Fruit fly (Drosophila melanogaster): Measurements from ENCODE around the gene CG4116.
A peak's percentile ranks its signal among the peaks of the same experiment; 100 is the strongest.

CG4116 gene

DNA sequence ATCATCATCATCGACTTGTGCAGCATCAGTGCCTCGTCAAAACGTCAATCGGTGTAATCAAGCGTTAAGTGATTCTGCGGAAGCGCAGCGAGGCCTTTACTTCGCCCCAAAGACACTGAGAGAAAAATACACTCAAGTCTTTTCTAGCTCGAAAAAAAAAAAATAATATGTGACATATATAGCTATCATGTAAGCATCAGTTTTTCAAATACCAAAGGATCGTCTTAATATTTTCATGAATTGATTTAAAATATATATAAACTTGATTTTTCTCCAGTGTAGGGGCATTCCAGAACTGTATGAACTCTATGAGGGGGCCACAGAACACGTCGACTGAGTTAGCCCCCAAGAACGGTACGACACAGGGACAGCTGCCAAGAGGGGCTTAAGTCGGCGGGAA, 27.6 kb downstream of the CG4116 start (continued):
- no peak for TF ChIP-seq HmgD (GFP tag; optimal IDR thresholded peaks at IDR 0.05)
- no peak for TF ChIP-seq Bteb2 (GFP tag; optimal IDR thresholded peaks at IDR 0.05)
- no peak for TF ChIP-seq gro (GFP tag; optimal IDR thresholded peaks at IDR 0.05)
- TF ChIP-seq CG12769 (tag; optimal IDR thresholded peaks at IDR 0.05): no peak
- TF ChIP-seq CG17829 (tag; optimal IDR thresholded peaks at IDR 0.05): peak; percentile 54
- TF ChIP-seq CG7963 (GFP tag; IDR thresholded peaks at IDR 0.05; ENCODE audit: partially characterized antibody): no peak
- TF ChIP-seq CG15073 (GFP tag; optimal IDR thresholded peaks at IDR 0.05): no peak
- no peak for TF ChIP-seq ash1 (GFP tag; optimal IDR thresholded peaks at IDR 0.05)
- no peak for TF ChIP-seq CG31224 (GFP tag; IDR thresholded peaks at IDR 0.05)
- no peak for TF ChIP-seq grn (GFP tag; optimal IDR thresholded peaks at IDR 0.05)
- TF ChIP-seq ham (GFP tag; IDR thresholded peaks at IDR 0.05): no peak
- TF ChIP-seq disco-r (GFP tag; optimal IDR thresholded peaks at IDR 0.05): no peak
- TF ChIP-seq CG13894 (tag; optimal IDR thresholded peaks at IDR 0.05): no peak
- TF ChIP-seq CG17328 (GFP tag; IDR thresholded peaks at IDR 0.05): peak; percentile 48
- no peak for TF ChIP-seq Dad (GFP tag; optimal IDR thresholded peaks at IDR 0.05)
- no peak for TF ChIP-seq CG13296 (GFP tag; optimal IDR thresholded peaks at IDR 0.05)
- no peak for TF ChIP-seq Fer1 (GFP tag; optimal IDR thresholded peaks at IDR 0.05)
- no peak for TF ChIP-seq nerfin-2 (GFP tag; IDR thresholded peaks at IDR 0.05; ENCODE audit: partially characterized antibody)
- TF ChIP-seq vfl (GFP tag; optimal IDR thresholded peaks at IDR 0.05): no peak
- TF ChIP-seq CG12104 (GFP tag; optimal IDR thresholded peaks at IDR 0.05): no peak
- TF ChIP-seq CG7839 (tag; optimal IDR thresholded peaks at IDR 0.05): peak; percentile 43
- no peak for TF ChIP-seq CG9609 (GFP tag; optimal IDR thresholded peaks at IDR 0.05)
- TF ChIP-seq aop (GFP tag; IDR thresholded peaks at IDR 0.05): no peak
- no peak for TF ChIP-seq Pdp1 (GFP tag; optimal IDR thresholded peaks at IDR 0.05)
- no peak for TF ChIP-seq wor (GFP tag; IDR thresholded peaks at IDR 0.05)
- no peak; the same call in 2 of the 3 replicates for TF ChIP-seq tgo (GFP tag; IDR thresholded peaks at IDR 0.05)
- TF ChIP-seq Lim3 (GFP tag; IDR thresholded peaks at IDR 0.05): no peak
- TF ChIP-seq Kr (GFP tag; optimal IDR thresholded peaks at IDR 0.05): no peak
- no peak for TF ChIP-seq kah (GFP tag; optimal IDR thresholded peaks at IDR 0.05)
- no peak for TF ChIP-seq MESR4 (GFP tag; optimal IDR thresholded peaks at IDR 0.05)
- TF ChIP-seq fd102C (GFP tag; optimal IDR thresholded peaks at IDR 0.05): no peak
- TF ChIP-seq onecut (GFP tag; IDR thresholded peaks at IDR 0.05): no peak
- TF ChIP-seq CG9932 (GFP tag; IDR thresholded peaks at IDR 0.05): no peak
- peak; percentile 48 for TF ChIP-seq az2 (GFP tag; optimal IDR thresholded peaks at IDR 0.05)
- TF ChIP-seq fru (optimal IDR thresholded peaks at IDR 0.05): no peak
- TF ChIP-seq crc (GFP tag; optimal IDR thresholded peaks at IDR 0.05): no peak
- peak; percentile 82 for TF ChIP-seq nom (GFP tag; optimal IDR thresholded peaks at IDR 0.05)
- peak in 1 of 3 experiments; percentile 66 for TF ChIP-seq lola (GFP tag; optimal IDR thresholded peaks at IDR 0.05)
- peak; percentile 17 for TF ChIP-seq pum (GFP tag; optimal IDR thresholded peaks at IDR 0.05)
- no peak for TF ChIP-seq mld (GFP tag; IDR thresholded peaks at IDR 0.05; ENCODE audit: partially characterized antibody)
- peak; percentile 17 for TF ChIP-seq CG15269 (tag; optimal IDR thresholded peaks at IDR 0.05)
- TF ChIP-seq bab2 (GFP tag; optimal IDR thresholded peaks at IDR 0.05): no peak
- TF ChIP-seq Elba2 (GFP tag; optimal IDR thresholded peaks at IDR 0.05): no peak
- no peak for TF ChIP-seq CG9215 (GFP tag; IDR thresholded peaks at IDR 0.05)
- peak; percentile 48 for TF ChIP-seq Spps (tag; optimal IDR thresholded peaks at IDR 0.05)
- no peak for TF ChIP-seq NK7.1 (GFP tag; optimal IDR thresholded peaks at IDR 0.05)
- peak; percentile 42; the same call in 1 of the 2 replicates for TF ChIP-seq CG14667 (GFP tag; IDR thresholded peaks at IDR 0.05)
- no peak for TF ChIP-seq gt (GFP tag; IDR thresholded peaks at IDR 0.05)
- peak; percentile 15 for TF ChIP-seq CG7556 (GFP tag; optimal IDR thresholded peaks at IDR 0.05)
- no peak for TF ChIP-seq Adf1 (GFP tag; IDR thresholded peaks at IDR 0.05)
- TF ChIP-seq CG33557 (GFP tag; optimal IDR thresholded peaks at IDR 0.05): peak; percentile 59
- TF ChIP-seq CG4282 (GFP tag; optimal IDR thresholded peaks at IDR 0.05): no peak
